Worm (Caenorhabditis elegans): ENCODE results near the gene fbxa-88.

Gene fbxa-88

DNA sequence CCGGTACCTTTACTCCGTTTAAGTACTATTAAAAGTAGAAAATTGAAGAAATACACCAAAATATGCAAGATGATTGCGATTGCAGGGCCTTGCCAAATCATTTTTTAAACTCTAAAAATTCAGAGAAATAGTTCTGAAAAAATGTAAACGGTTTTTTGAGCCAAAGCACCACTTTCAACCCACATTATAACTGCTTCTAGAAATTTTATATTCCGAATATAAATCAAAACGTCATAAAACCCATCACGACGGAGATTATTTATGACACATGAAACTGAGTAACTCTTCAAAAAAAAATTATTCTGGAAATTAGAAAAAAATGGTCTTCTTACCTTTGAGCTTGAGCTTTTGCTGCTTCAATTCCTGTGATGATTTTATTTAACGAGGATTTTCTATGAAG, 28.7 kb downstream of the fbxa-88 start, which contains the start of gene srxa-16:
Gene srxa-16 (minus strand): TSS at position 101 of the 400 bp plus-strand sequence.
- TF ChIP-seq R02D3.7 (tag; optimal IDR thresholded peaks at IDR 0.05) (no peak), snpc-4 (tag; optimal IDR thresholded peaks at IDR 0.05) (no peak), sma-3 (GFP tag; optimal IDR thresholded peaks at IDR 0.05) (no peak), skn-1 (tag; optimal IDR thresholded peaks at IDR 0.05) (no peak), crh-2 (tag; optimal IDR thresholded peaks at IDR 0.05) (no peak), nhr-12 (tag; optimal IDR thresholded peaks at IDR 0.05) (no peak), mbf-1 (tag; optimal IDR thresholded peaks at IDR 0.05) (no peak), sem-4 (tag; optimal IDR thresholded peaks at IDR 0.05) (no peak)

DNA sequence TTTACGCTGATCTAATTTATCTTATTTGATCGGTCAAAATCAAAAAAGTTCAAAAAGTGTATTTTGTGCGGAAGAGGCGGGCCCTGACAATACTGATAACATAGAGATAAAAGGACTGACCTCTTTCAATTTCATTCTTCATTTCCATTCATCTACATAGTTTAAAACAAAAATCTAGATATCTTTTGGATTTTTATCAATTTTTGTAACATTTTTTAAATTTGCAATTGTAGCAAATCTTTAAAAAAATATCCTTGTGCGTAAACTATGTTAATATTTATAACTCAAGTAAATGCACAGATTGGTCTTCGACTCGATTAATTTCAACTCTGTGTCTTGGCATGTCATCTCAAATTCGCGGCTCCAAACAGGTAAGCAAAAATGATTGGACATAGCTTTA, 39.3 kb downstream of the fbxa-88 start, which contains the start of gene argk-1:
Gene argk-1 (plus strand): TSS at position 301 of the 400 bp plus-strand sequence.
- TF ChIP-seq crh-2 (tag; optimal IDR thresholded peaks at IDR 0.05) = no peak
- no peak for TF ChIP-seq blmp-1 (tag; optimal IDR thresholded peaks at IDR 0.05; ENCODE audit: insufficient read depth)
- TF ChIP-seq zag-1 (tag; optimal IDR thresholded peaks at IDR 0.05) = no peak
- no peak for TF ChIP-seq nhr-237 (tag; optimal IDR thresholded peaks at IDR 0.05)
- TF ChIP-seq gmeb-1 (tag; optimal IDR thresholded peaks at IDR 0.05) = no peak
- TF ChIP-seq alr-1 (tag; optimal IDR thresholded peaks at IDR 0.05) = no peak
- TF ChIP-seq lin-39 (tag; optimal IDR thresholded peaks at IDR 0.05) = no peak
- TF ChIP-seq nhr-10 (tag; optimal IDR thresholded peaks at IDR 0.05) = no peak
- TF ChIP-seq nhr-129 (tag; optimal IDR thresholded peaks at IDR 0.05) = no peak

DNA sequence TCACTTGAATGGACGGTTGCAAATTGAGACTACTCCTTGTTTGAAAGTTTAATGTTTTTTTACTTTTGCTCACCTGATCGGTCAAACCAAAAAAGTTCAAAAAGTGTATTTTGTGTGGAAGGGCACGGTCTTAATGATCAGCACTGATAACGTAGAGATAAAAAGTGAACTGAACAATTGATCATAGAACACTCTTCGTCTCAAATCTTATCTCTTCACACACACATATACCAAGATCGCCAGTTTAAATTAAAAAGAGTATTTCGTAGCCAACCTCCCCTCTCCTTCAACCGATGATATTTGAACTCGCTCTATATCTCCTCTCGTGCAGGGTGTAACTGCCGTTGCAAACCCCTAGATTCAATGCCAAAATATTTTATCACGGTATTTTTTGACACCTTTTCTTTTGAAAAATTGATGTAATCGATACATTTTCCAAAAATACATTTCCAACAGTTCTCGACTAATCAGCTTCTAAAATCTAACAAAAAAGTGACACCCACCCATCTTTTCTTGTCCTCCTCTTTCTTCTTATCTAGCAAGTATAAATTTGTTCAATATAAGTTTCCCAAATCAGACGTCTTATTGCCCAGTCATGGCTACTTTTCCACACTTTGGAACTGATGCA, 42.7 kb downstream of the fbxa-88 start, which contains the start of gene cth-1:
Gene cth-1 (plus strand): TSS at position 578 of the 628 bp plus-strand sequence.
- TF ChIP-seq fos-1 (tag; optimal IDR thresholded peaks at IDR 0.05) (peak; percentile 37), C34F6.9 (tag; optimal IDR thresholded peaks at IDR 0.05) (no peak), sma-9 (GFP tag; optimal IDR thresholded peaks at IDR 0.05) (peak; percentile 84), sma-9 (tag; optimal IDR thresholded peaks at IDR 0.05) (no peak)

DNA sequence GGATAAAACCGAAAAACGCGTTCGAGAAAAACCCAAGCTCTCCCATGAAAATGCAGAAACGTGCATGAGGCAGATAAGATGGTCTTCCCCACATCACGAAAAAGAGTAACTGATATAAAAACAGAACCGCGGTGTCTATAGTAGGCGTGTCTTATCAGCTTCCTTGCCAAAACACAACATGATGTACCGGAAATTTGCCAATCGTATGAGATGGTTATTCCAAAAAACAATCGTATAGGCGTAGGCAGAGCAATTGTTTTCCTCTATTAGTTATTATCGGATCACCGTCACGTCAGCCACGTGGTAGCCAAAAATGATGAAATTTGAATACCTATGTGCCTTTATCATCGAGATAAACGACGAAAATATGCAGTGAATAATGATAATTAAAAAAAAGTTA, 43.5 kb downstream of the fbxa-88 start, which contains the start of gene str-7:
Gene str-7 (minus strand): TSS at position 101 of the 400 bp plus-strand sequence.
- TF ChIP-seq lin-39 (tag; optimal IDR thresholded peaks at IDR 0.05) (no peak), lsy-2 (tag; optimal IDR thresholded peaks at IDR 0.05) (no peak), ztf-11 (tag; optimal IDR thresholded peaks at IDR 0.05) (no peak)

DNA sequence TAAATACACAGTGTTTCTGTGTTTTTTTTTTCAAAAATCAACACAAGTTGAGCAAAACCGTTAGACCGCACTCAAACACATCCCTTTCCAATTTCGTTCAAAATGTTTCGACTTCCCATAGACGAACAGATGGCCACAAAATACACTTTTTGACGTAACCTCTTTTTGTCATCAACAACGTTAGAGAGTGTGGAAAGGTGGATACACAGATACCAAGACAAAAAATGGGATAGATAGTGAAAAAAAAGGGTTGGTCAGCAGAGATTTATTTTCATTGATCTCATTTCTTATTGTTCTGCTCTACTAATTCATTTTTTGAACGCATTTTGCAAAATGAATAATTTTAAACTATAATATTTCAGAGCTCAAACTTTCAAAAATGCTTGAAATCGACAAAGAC, 48.1 kb downstream of the fbxa-88 start:
- TF ChIP-seq nhr-11 (tag; optimal IDR thresholded peaks at IDR 0.05) (no peak), sma-9 (GFP tag; optimal IDR thresholded peaks at IDR 0.05) (peak; percentile 57), sma-9 (tag; optimal IDR thresholded peaks at IDR 0.05) (no peak), nhr-129 (tag; optimal IDR thresholded peaks at IDR 0.05) (peak; percentile 47), fos-1 (tag; optimal IDR thresholded peaks at IDR 0.05) (peak; percentile 26)

DNA sequence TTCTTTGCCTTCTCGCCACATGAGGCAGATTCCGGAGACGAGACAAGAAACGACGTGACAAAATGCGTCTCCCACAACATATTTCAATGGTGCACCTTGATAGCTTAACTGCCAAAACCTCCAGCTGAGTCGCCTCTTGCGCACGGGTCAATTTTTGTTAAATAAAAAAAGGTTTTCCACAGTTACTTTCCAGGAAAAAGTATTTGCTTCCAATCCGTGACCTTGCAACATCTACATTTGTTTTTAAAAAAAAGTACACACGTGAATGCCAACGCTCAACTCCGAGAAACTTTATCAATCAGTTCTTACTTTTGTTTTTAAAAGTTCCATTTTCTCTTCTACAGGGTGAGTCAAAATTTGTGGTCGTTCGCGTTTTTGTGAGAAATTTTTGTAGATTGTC, 48.6 kb downstream of the fbxa-88 start, which contains the start of gene F22B8.7:
Gene F22B8.7 (plus strand): TSS at position 301 of the 400 bp plus-strand sequence.
- TF ChIP-seq unc-39 (tag; optimal IDR thresholded peaks at IDR 0.05) (no peak), lin-11 (tag; optimal IDR thresholded peaks at IDR 0.05) (no peak), elt-1 (tag; optimal IDR thresholded peaks at IDR 0.05) (no peak), mab-5 (tag; optimal IDR thresholded peaks at IDR 0.05) (no peak), C34F6.9 (tag; optimal IDR thresholded peaks at IDR 0.05) (no peak), ama-1 (optimal IDR thresholded peaks at IDR 0.05) (no peak), crh-2 (tag; optimal IDR thresholded peaks at IDR 0.05) (no peak), nhr-77 (tag; optimal IDR thresholded peaks at IDR 0.05) (no peak), nhr-6 (tag; optimal IDR thresholded peaks at IDR 0.05) (no peak), gmeb-1 (tag; optimal IDR thresholded peaks at IDR 0.05) (no peak), sma-9 (GFP tag; optimal IDR thresholded peaks at IDR 0.05) (no peak), sma-9 (tag; optimal IDR thresholded peaks at IDR 0.05) (no peak), unc-62 (GFP tag; optimal IDR thresholded peaks at IDR 0.05) (no peak), nhr-12 (tag; optimal IDR thresholded peaks at IDR 0.05) (no peak), mdl-1 (tag; optimal IDR thresholded peaks at IDR 0.05) (no peak), sem-4 (tag; optimal IDR thresholded peaks at IDR 0.05) (no peak)
